Worm (Caenorhabditis elegans): ENCODE results near the gene T26G10.3.

ce11 chrIII:9455980-9456658, 42.9 kb upstream of the T26G10.3 start, which contains the start of the genes rheb-1 and spk-1:
- TF ChIP-seq nhr-28 (tag; optimal IDR thresholded peaks at IDR 0.05) (no peak), nhr-76 (tag; optimal IDR thresholded peaks at IDR 0.05) (no peak), ceh-9 (tag; optimal IDR thresholded peaks at IDR 0.05) (no peak), ztf-4 (tag; optimal IDR thresholded peaks at IDR 0.05) (peak; percentile 58), aly-2 (tag; optimal IDR thresholded peaks at IDR 0.05) (no peak)

Data from whole organism, L3 larva.